Worm (Caenorhabditis elegans) whole organism, early embryonic: ENCODE measurements around the gene F14D2.5.

Source experiments
- F13C5.2 ChIP-seq: sonication (generic microtip); optimal IDR thresholded peaks from 2 replicates; lab custom pipeline; 2017; ENCODE audit warnings: mild to moderate bottlenecking, missing genetic modification characterization, inconsistent platforms, missing compliant biosample characterization
- aly-1 ChIP-seq: sonication (generic microtip); optimal IDR thresholded peaks from 2 replicates; lab custom pipeline; 2016; ENCODE audit warnings: missing genetic modification characterization, missing compliant biosample characterization
- ama-1 ChIP-seq: fragments of 150-350 bp; optimal IDR thresholded peaks from 2 replicates; lab custom pipeline; 2014
- ets-7 ChIP-seq: sonication (generic microtip); optimal IDR thresholded peaks from 2 replicates; lab custom pipeline; 2016; ENCODE audit warnings: missing genotype, missing genetic modification characterization, missing compliant biosample characterization
- sea-1 ChIP-seq: fragments of 200-800 bp; sonication (Bioruptor generic); conservative IDR thresholded peaks from 2 replicates; pipeline ENCODE4 v1.3.6; 2022; ENCODE audit warnings: missing genetic modification characterization, missing compliant biosample characterization
- tbx-11 ChIP-seq: fragments of 200-800 bp; sonication (Bioruptor generic); IDR thresholded peaks from 2 replicates; pipeline ENCODE4 v1.3.6; 2022; ENCODE audit warnings: missing genetic modification characterization, missing compliant biosample characterization
- tbx-37 ChIP-seq: fragments of 200-800 bp; sonication (Bioruptor generic); conservative IDR thresholded peaks from 2 replicates; pipeline ENCODE4 v1.3.6; 2022; ENCODE audit warnings: missing genetic modification reagents, missing genetic modification characterization, missing compliant biosample characterization
- tra-4 ChIP-seq: sonication (generic microtip); optimal IDR thresholded peaks from 2 replicates; lab custom pipeline; 2017; ENCODE audit warnings: missing genetic modification characterization, missing compliant biosample characterization

DNA sequence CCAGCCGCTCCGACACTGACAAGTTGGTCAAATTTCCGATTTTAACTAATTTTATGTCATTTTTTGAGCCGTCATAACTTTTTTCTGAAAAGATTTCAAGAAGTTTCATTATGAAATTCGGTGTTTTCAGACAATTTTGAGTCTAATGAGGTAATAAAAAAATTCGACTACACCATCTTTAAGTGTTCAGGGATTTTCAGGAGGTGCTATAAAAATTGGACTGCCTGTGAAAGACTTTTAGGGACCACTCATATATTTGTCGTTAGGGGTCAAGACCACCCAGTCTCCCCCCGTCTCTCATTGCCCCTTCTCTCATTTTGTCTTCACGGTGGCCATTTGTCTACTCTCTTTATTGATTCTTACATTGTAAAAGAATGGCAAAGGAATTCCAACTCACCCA, 34.4 kb downstream of the F14D2.5 start, which contains the start of gene bath-10:
- TF ChIP-seq ama-1 (lab: Kevin White, UChicago) (no peak), tbx-37 (GFP tag; lab: Robert Waterston, UW) (no peak), sea-1 (GFP tag; lab: Robert Waterston, UW) (no peak), tbx-11 (GFP tag; lab: Robert Waterston, UW) (no peak), F13C5.2 (tag; lab: Kevin White, UChicago) (no peak), aly-1 (no peak), tra-4 (tag; lab: Kevin White, UChicago) (no peak), ets-7 (tag; lab: Kevin White, UChicago) (no peak)
